Fruit fly (Drosophila melanogaster) whole organism, embryonic: ENCODE results near the gene Fic.

Experiments
- Aef1 ChIP-seq: fragments of 200-800 bp; sonication (Bioruptor generic); IDR thresholded peaks from 3 replicates; pipeline ENCODE4 v1.3.6; 2022; ENCODE audit warnings: missing biosample characterization, missing genetic modification characterization
- Asciz ChIP-seq: fragments of 200-800 bp; sonication (Bioruptor generic); optimal IDR thresholded peaks from 2 replicates; lab custom pipeline; 2017; ENCODE audit warnings: missing biosample characterization, mild to moderate bottlenecking, missing genetic modification characterization, missing genetic modification reagents
- CG10321 ChIP-seq: fragments of 200-800 bp; sonication (Bioruptor generic); IDR thresholded peaks from 2 replicates; pipeline ENCODE4 v1.3.6; 2022; ENCODE audit warnings: missing biosample characterization, missing genetic modification characterization
- CG10366 ChIP-seq: fragments of 200-800 bp; sonication (Bioruptor generic); IDR thresholded peaks from 2 replicates; pipeline ENCODE4 v1.3.6; 2022; ENCODE audit warnings: missing biosample characterization, missing genetic modification characterization
- CG10565 ChIP-seq: fragments of 200-800 bp; sonication (Bioruptor generic); optimal IDR thresholded peaks from 3 replicates; lab custom pipeline; 2016; ENCODE audit warnings: missing biosample characterization, mild to moderate bottlenecking, missing genetic modification characterization
- CG10979 ChIP-seq: fragments of 200-800 bp; sonication (Bioruptor generic); optimal IDR thresholded peaks from 2 replicates; lab custom pipeline; 2018; ENCODE audit warnings: missing biosample characterization, mild to moderate bottlenecking, missing genetic modification characterization, moderate library complexity
- CG11085 ChIP-seq: fragments of 200-800 bp; sonication (Bioruptor generic); IDR thresholded peaks from 2 replicates; pipeline ENCODE4 v1.3.6; 2022; ENCODE audit warnings: missing biosample characterization, missing genetic modification characterization
- CG11456 ChIP-seq: fragments of 200-800 bp; sonication (Bioruptor generic); IDR thresholded peaks from 3 replicates; pipeline ENCODE4 v1.3.6; 2022; ENCODE audit warnings: missing biosample characterization, missing genetic modification characterization
- CG11560 ChIP-seq: fragments of 200-800 bp; sonication (Bioruptor generic); IDR thresholded peaks from 3 replicates; pipeline ENCODE4 v1.3.6; 2022; ENCODE audit warnings: missing biosample characterization, missing genetic modification characterization
- CG11695 ChIP-seq: fragments of 200-800 bp; sonication (Bioruptor generic); IDR thresholded peaks from 3 replicates; pipeline ENCODE4 v1.3.6; 2022; ENCODE audit warnings: missing biosample characterization, missing genetic modification characterization
- CG12071 ChIP-seq: fragments of 200-800 bp; sonication (Bioruptor generic); optimal IDR thresholded peaks from 3 replicates; lab custom pipeline; 2018; ENCODE audit warnings: missing biosample characterization, mild to moderate bottlenecking, missing genetic modification characterization
- CG12219 ChIP-seq: fragments of 200-800 bp; sonication (Bioruptor generic); optimal IDR thresholded peaks from 3 replicates; lab custom pipeline; 2018; ENCODE audit warnings: missing biosample characterization, mild to moderate bottlenecking, missing genetic modification characterization
- CG1233 ChIP-seq: fragments of 200-800 bp; sonication (Bioruptor generic); optimal IDR thresholded peaks from 4 replicates; lab custom pipeline; 2018; ENCODE audit warnings: missing biosample characterization, mild to moderate bottlenecking, missing genetic modification characterization
- CG13424 ChIP-seq: fragments of 200-800 bp; sonication (Bioruptor generic); optimal IDR thresholded peaks from 2 replicates; lab custom pipeline; 2019; ENCODE audit warnings: missing biosample characterization, mild to moderate bottlenecking, missing genetic modification characterization, moderate library complexity
- CG15696 ChIP-seq: fragments of 200-800 bp; sonication (Bioruptor generic); optimal IDR thresholded peaks from 2 replicates; lab custom pipeline; 2019; ENCODE audit warnings: missing biosample characterization, mild to moderate bottlenecking, missing genetic modification characterization, moderate library complexity
- CG17328 ChIP-seq: fragments of 200-800 bp; sonication (Bioruptor generic); IDR thresholded peaks from 2 replicates; pipeline ENCODE4 v1.3.6; 2022; ENCODE audit warnings: missing biosample characterization, missing genetic modification characterization
- CG17802 ChIP-seq: fragments of 200-800 bp; sonication (Bioruptor generic); optimal IDR thresholded peaks from 2 replicates; lab custom pipeline; 2018; ENCODE audit warnings: missing biosample characterization, mild to moderate bottlenecking, missing genetic modification characterization, moderate library complexity
- CG17829 ChIP-seq: fragments of 200-800 bp; optimal IDR thresholded peaks from 2 replicates; lab custom pipeline; 2019; ENCODE audit warnings: missing biosample characterization, mild to moderate bottlenecking, missing genetic modification characterization, moderate library complexity
- CG3065 ChIP-seq: fragments of 200-800 bp; sonication (Bioruptor generic); optimal IDR thresholded peaks from 2 replicates; lab custom pipeline; 2016; ENCODE audit warnings: missing biosample characterization, missing genetic modification characterization
- CG4707 ChIP-seq: fragments of 200-800 bp; sonication (Bioruptor generic); optimal IDR thresholded peaks from 2 replicates; lab custom pipeline; 2018; ENCODE audit warnings: missing biosample characterization, mild to moderate bottlenecking, missing genetic modification characterization, moderate library complexity
- CG5245 ChIP-seq: fragments of 200-800 bp; sonication (Bioruptor generic); optimal IDR thresholded peaks from 3 replicates; lab custom pipeline; 2016; ENCODE audit warnings: missing biosample characterization, missing genetic modification characterization
- CG7372 ChIP-seq: fragments of 200-800 bp; sonication (Bioruptor generic); IDR thresholded peaks from 2 replicates; pipeline ENCODE4 v1.3.6; 2022; ENCODE audit warnings: missing biosample characterization, missing genetic modification characterization
- CG7839 ChIP-seq: fragments of 200-800 bp; sonication (Bioruptor generic); optimal IDR thresholded peaks from 3 replicates; lab custom pipeline; 2018; ENCODE audit warnings: missing biosample characterization, mild to moderate bottlenecking, missing genetic modification characterization, moderate library complexity
- CG8765 ChIP-seq: fragments of 200-800 bp; sonication (Bioruptor generic); IDR thresholded peaks from 2 replicates; pipeline ENCODE4 v1.3.6; 2022; ENCODE audit warnings: missing biosample characterization, missing genetic modification characterization
- CTCF ChIP-seq: fragments of 200-800 bp; sonication (Bioruptor generic); optimal IDR thresholded peaks from 2 replicates; lab custom pipeline; 2017; ENCODE audit warnings: missing biosample characterization, mild to moderate bottlenecking, missing genetic modification characterization, moderate library complexity
- D19A ChIP-seq: fragments of 200-800 bp; optimal IDR thresholded peaks from 3 replicates; lab custom pipeline; 2019; ENCODE audit warnings: missing biosample characterization, mild to moderate bottlenecking, missing genetic modification characterization, moderate library complexity
- Deaf1 ChIP-seq: fragments of 200-800 bp; optimal IDR thresholded peaks from 3 replicates; lab custom pipeline; 2019; ENCODE audit warnings: missing biosample characterization, mild to moderate bottlenecking, missing genetic modification characterization, moderate library complexity
- Dp ChIP-seq: fragments of 200-800 bp; sonication (Bioruptor generic); optimal IDR thresholded peaks from 2 replicates; lab custom pipeline; 2018; ENCODE audit warnings: missing biosample characterization, mild to moderate bottlenecking, missing genetic modification characterization, moderate library complexity
- Elba2 ChIP-seq: fragments of 200-800 bp; sonication (Bioruptor generic); optimal IDR thresholded peaks from 3 replicates; lab custom pipeline; 2016; ENCODE audit warnings: missing biosample characterization, missing genetic modification characterization
- Fer1 ChIP-seq: fragments of 200-800 bp; sonication (Bioruptor generic); optimal IDR thresholded peaks from 2 replicates; lab custom pipeline; 2017; ENCODE audit warnings: missing biosample characterization, mild to moderate bottlenecking, missing genetic modification characterization
- Gsc ChIP-seq: fragments of 200-800 bp; sonication (Bioruptor generic); IDR thresholded peaks from 2 replicates; pipeline ENCODE4 v1.3.6; 2022; ENCODE audit warnings: missing biosample characterization, missing genetic modification characterization
- HLH3B ChIP-seq: fragments of 200-800 bp; sonication (Bioruptor generic); IDR thresholded peaks from 2 replicates; pipeline ENCODE4 v1.3.6; 2022; ENCODE audit warnings: missing biosample characterization, missing genetic modification characterization
- HmgZ ChIP-seq: fragments of 200-800 bp; sonication (Bioruptor generic); optimal IDR thresholded peaks from 2 replicates; lab custom pipeline; 2018; ENCODE audit warnings: missing biosample characterization, mild to moderate bottlenecking, missing genetic modification characterization
- MBD-R2 ChIP-seq: fragments of 200-800 bp; sonication (Bioruptor generic); IDR thresholded peaks from 2 replicates; pipeline ENCODE4 v1.3.6; 2022; ENCODE audit warnings: missing biosample characterization, missing genetic modification characterization
- Sry-β ChIP-seq: fragments of 200-800 bp; sonication (Bioruptor generic); optimal IDR thresholded peaks from 2 replicates; lab custom pipeline; 2018; ENCODE audit warnings: missing biosample characterization, mild to moderate bottlenecking, missing genetic modification characterization, moderate library complexity
- Sry-δ ChIP-seq: fragments of 200-800 bp; sonication (Bioruptor generic); optimal IDR thresholded peaks from 2 replicates; lab custom pipeline; 2016; ENCODE audit warnings: missing biosample characterization, missing genetic modification characterization
- Tbp ChIP-seq: fragments of >200 bp; optimal IDR thresholded peaks from 2 replicates; lab custom pipeline; 2018; ENCODE audit warnings: missing biosample characterization, missing genetic modification characterization
- bcd ChIP-seq: fragments of 200-800 bp; sonication (Bioruptor generic); optimal IDR thresholded peaks from 2 replicates; lab custom pipeline; 2017; ENCODE audit warnings: missing biosample characterization, mild to moderate bottlenecking, missing genetic modification characterization
- dm ChIP-seq: fragments of 200-800 bp; sonication (Bioruptor generic); optimal IDR thresholded peaks from 3 replicates; lab custom pipeline; 2016; ENCODE audit warnings: missing biosample characterization, missing genetic modification characterization
- dpn ChIP-seq, 2 experiments: fragments of 200-800 bp; sonication (Bioruptor generic); optimal IDR thresholded peaks; 3 replicates each; lab custom pipeline; 2016; ENCODE audit warnings: missing biosample characterization in 2 of 2, missing genetic modification characterization in 2 of 2
- esg ChIP-seq: fragments of 200-800 bp; sonication (Bioruptor generic); conservative IDR thresholded peaks from 2 replicates; pipeline ENCODE4 v1.3.6; 2022; ENCODE audit warnings: missing biosample characterization, missing genetic modification characterization
- eyg ChIP-seq: fragments of 200-800 bp; sonication (Bioruptor generic); optimal IDR thresholded peaks from 3 replicates; lab custom pipeline; 2016; ENCODE audit warnings: missing biosample characterization, missing genetic modification characterization
- gsb-n ChIP-seq: fragments of 200-800 bp; sonication (Bioruptor generic); optimal IDR thresholded peaks from 3 replicates; lab custom pipeline; 2018; ENCODE audit warnings: missing biosample characterization, mild to moderate bottlenecking, missing genetic modification characterization
- her ChIP-seq: fragments of 200-800 bp; sonication (Bioruptor generic); optimal IDR thresholded peaks from 2 replicates; lab custom pipeline; 2016; ENCODE audit warnings: missing biosample characterization, missing genetic modification characterization
- jigr1 ChIP-seq: fragments of 200-800 bp; sonication (Bioruptor generic); IDR thresholded peaks from 3 replicates; pipeline ENCODE4 v1.3.6; 2022; ENCODE audit warnings: missing biosample characterization, missing genetic modification characterization
- p53 ChIP-seq: fragments of 200-800 bp; sonication (Bioruptor generic); optimal IDR thresholded peaks from 2 replicates; lab custom pipeline; 2016; ENCODE audit warnings: missing biosample characterization, missing genetic modification characterization
- pnt ChIP-seq: fragments of 200-800 bp; sonication (Bioruptor generic); optimal IDR thresholded peaks from 3 replicates; lab custom pipeline; 2016; ENCODE audit warnings: missing biosample characterization, missing genetic modification characterization
- rib ChIP-seq: fragments of 200-800 bp; sonication (Bioruptor generic); IDR thresholded peaks from 2 replicates; pipeline ENCODE4 v1.3.6; 2022; ENCODE audit warnings: missing biosample characterization, missing genetic modification characterization
- sens-2 ChIP-seq: fragments of 200-800 bp; sonication (Bioruptor generic); IDR thresholded peaks from 2 replicates; pipeline ENCODE4 v1.3.6; 2022; ENCODE audit warnings: missing biosample characterization, missing genetic modification characterization
- toy ChIP-seq: fragments of 200-800 bp; sonication (Bioruptor generic); IDR thresholded peaks from 2 replicates; pipeline ENCODE4 v1.3.6; 2022; ENCODE audit warnings: missing biosample characterization, missing genetic modification characterization
- trem ChIP-seq: fragments of 200-800 bp; optimal IDR thresholded peaks from 3 replicates; lab custom pipeline; 2019; ENCODE audit warnings: missing biosample characterization, mild to moderate bottlenecking, missing genetic modification characterization, moderate library complexity
- tx ChIP-seq: fragments of 200-800 bp; sonication (Bioruptor generic); optimal IDR thresholded peaks from 2 replicates; lab custom pipeline; 2016; ENCODE audit warnings: missing biosample characterization, missing genetic modification characterization
- zfh1 ChIP-seq: fragments of 200-800 bp; sonication (Bioruptor generic); IDR thresholded peaks from 3 replicates; pipeline ENCODE4 v1.3.6; 2022; ENCODE audit warnings: missing biosample characterization, missing genetic modification characterization

The Fic gene

dm6 chr2L:6465497-6465896, 41.4 kb downstream of the Fic start, which contains the start of gene Rchy1 (continued):
- no peak for TF ChIP-seq p53 (GFP tag; lab: Kevin White, UChicago)
- TF ChIP-seq CG17328 (GFP tag; lab: Robert Waterston, UW) = 0 out of 2 replicates have a peak, but pooled peaks have one; percentile 13
- peak; percentile 12 for TF ChIP-seq eyg (GFP tag; lab: Kevin White, UChicago)
- no peak for TF ChIP-seq esg (GFP tag; lab: Robert Waterston, UW)
- no peak for TF ChIP-seq CG11085 (GFP tag; lab: Robert Waterston, UW)
- peak; percentile 44 for TF ChIP-seq CG12071 (GFP tag; lab: Kevin White, UChicago)
- peak; percentile 36 for TF ChIP-seq CTCF (GFP tag; lab: Kevin White, UChicago)
- TF ChIP-seq CG3065 (GFP tag; lab: Kevin White, UChicago) = no peak
- peak; percentile 79 for TF ChIP-seq Deaf1
- TF ChIP-seq CG1233 (GFP tag; lab: Kevin White, UChicago) = peak; percentile 9
- no peak for TF ChIP-seq toy
- peak; percentile 37 for TF ChIP-seq her (GFP tag; lab: Kevin White, UChicago)
- TF ChIP-seq Sry-β (GFP tag; lab: Kevin White, UChicago) = no peak
- no peak for TF ChIP-seq CG4707 (GFP tag; lab: Kevin White, UChicago)
- peak; percentile 13 for TF ChIP-seq Dp (GFP tag; lab: Kevin White, UChicago)
- no peak for TF ChIP-seq jigr1 (GFP tag; lab: Robert Waterston, UW)
- TF ChIP-seq pnt (GFP tag; lab: Kevin White, UChicago) = no peak
- TF ChIP-seq CG5245 = no peak
- TF ChIP-seq trem (tag; lab: Kevin White, UChicago) = no peak
- TF ChIP-seq zfh1 (GFP tag; lab: Robert Waterston, UW) = no peak
- no peak for TF ChIP-seq CG17829 (tag; lab: Kevin White, UChicago)
- TF ChIP-seq Elba2 (GFP tag; lab: Kevin White, UChicago) = no peak
- no peak for TF ChIP-seq CG10366 (GFP tag; lab: Robert Waterston, UW)
- no peak for TF ChIP-seq CG15696
- TF ChIP-seq CG11560 (tag; lab: Robert Waterston, UW) = no peak
- TF ChIP-seq Fer1 (GFP tag; lab: Kevin White, UChicago) = peak; percentile 65
- no peak for TF ChIP-seq CG10321
- TF ChIP-seq tx = no peak
- peak; percentile 11; the same call in 1 of the 2 replicates for TF ChIP-seq MBD-R2
- no peak for TF ChIP-seq Aef1 (GFP tag; lab: Robert Waterston, UW)
- no peak for TF ChIP-seq CG11456
- 0 out of 2 replicates have a peak, but pooled peaks have one; percentile 37 for TF ChIP-seq rib (GFP tag; lab: Robert Waterston, UW)
- TF ChIP-seq bcd (GFP tag; lab: Kevin White, UChicago) = peak; percentile 12
- peak; percentile 36 for TF ChIP-seq CG12219 (GFP tag; lab: Kevin White, UChicago)
- no peak for TF ChIP-seq D19A (tag; lab: Kevin White, UChicago)
- TF ChIP-seq sens-2 (GFP tag; lab: Robert Waterston, UW) = 0 out of 2 replicates have a peak, but pooled peaks have one; percentile 17
- no peak for TF ChIP-seq CG8765 (GFP tag; lab: Robert Waterston, UW)
- no peak for TF ChIP-seq Gsc (GFP tag; lab: Robert Waterston, UW)
- TF ChIP-seq CG17802 (tag; lab: Kevin White, UChicago) = no peak
- no peak for TF ChIP-seq CG7839
- TF ChIP-seq CG10565 (GFP tag; lab: Kevin White, UChicago) = no peak
- 0 out of 3 replicates have a peak, but pooled peaks have one; percentile 19 for TF ChIP-seq CG11695
- no peak for TF ChIP-seq dpn (GFP tag; optimal IDR thresholded peaks at IDR 0.05; lab: Kevin White, UChicago)
- TF ChIP-seq CG7372 = no peak
- peak; percentile 13 for TF ChIP-seq Asciz
- peak; percentile 40 for TF ChIP-seq HmgZ (tag; lab: Kevin White, UChicago)
- TF ChIP-seq dm = no peak
- TF ChIP-seq Tbp (GFP tag; lab: Kevin White, UChicago) = no peak
- no peak for TF ChIP-seq CG10979 (tag; lab: Kevin White, UChicago)
- no peak; the same call in 1 of the 2 replicates for TF ChIP-seq HLH3B (GFP tag; lab: Robert Waterston, UW)
- TF ChIP-seq gsb-n = no peak
- peak; percentile 6 for TF ChIP-seq CG13424 (tag; lab: Kevin White, UChicago)
- TF ChIP-seq Sry-δ = no peak
